Fruit fly (Drosophila melanogaster) whole organism, pupa: Measurements from ENCODE around the gene CG31549.
A peak's percentile ranks its signal among the peaks of the same experiment; 100 is the strongest.

Experiments used
- CG10348 ChIP-seq: fragments of 200-800 bp; sonication (Bioruptor generic); IDR thresholded peaks from 2 replicates; pipeline ENCODE4 v1.3.6; 2022; ENCODE audit warnings: missing biosample characterization, missing genetic modification characterization
- CG12605 ChIP-seq: fragments of 200-800 bp; sonication (Bioruptor generic); IDR thresholded peaks from 2 replicates; pipeline ENCODE4 v1.3.6; 2022; ENCODE audit warnings: missing biosample characterization, missing genetic modification characterization
- CG13204 ChIP-seq: fragments of 200-800 bp; sonication (Bioruptor generic); optimal IDR thresholded peaks from 2 replicates; lab custom pipeline; 2018; ENCODE audit warnings: missing biosample characterization, mild to moderate bottlenecking, missing genetic modification characterization, moderate library complexity
- CG14655 ChIP-seq: fragments of 200-800 bp; sonication (Bioruptor generic); optimal IDR thresholded peaks from 3 replicates; lab custom pipeline; 2017; ENCODE audit warnings: mild to moderate bottlenecking, missing biosample characterization, missing genetic modification reagents, missing genetic modification characterization
- CG15710 ChIP-seq: fragments of 200-800 bp; sonication (Bioruptor generic); optimal IDR thresholded peaks from 2 replicates; lab custom pipeline; 2018; ENCODE audit warnings: missing biosample characterization, mild to moderate bottlenecking, missing genetic modification characterization, moderate library complexity
- CG17806 ChIP-seq: fragments of 200-800 bp; sonication (Bioruptor generic); optimal IDR thresholded peaks from 2 replicates; lab custom pipeline; 2018; ENCODE audit warnings: missing biosample characterization, mild to moderate bottlenecking, missing genetic modification characterization, moderate library complexity
- CG32121 ChIP-seq: fragments of 200-800 bp; sonication (Bioruptor generic); IDR thresholded peaks from 2 replicates; pipeline ENCODE4 v1.3.6; 2022; ENCODE audit warnings: missing biosample characterization, missing genetic modification characterization
- CG34367 ChIP-seq: fragments of 200-800 bp; sonication (Bioruptor generic); optimal IDR thresholded peaks from 2 replicates; lab custom pipeline; 2018; ENCODE audit warnings: missing biosample characterization, mild to moderate bottlenecking, missing genetic modification characterization
- CG4496 ChIP-seq: fragments of 200-800 bp; sonication (Bioruptor generic); IDR thresholded peaks from 3 replicates; pipeline ENCODE4 v1.3.6; 2022; ENCODE audit warnings: missing biosample characterization, missing genetic modification characterization
- CG8159 ChIP-seq: fragments of 200-800 bp; sonication (Bioruptor generic); optimal IDR thresholded peaks from 3 replicates; lab custom pipeline; 2018; ENCODE audit warnings: missing biosample characterization, mild to moderate bottlenecking, missing genetic modification characterization, moderate library complexity
- CG8301 ChIP-seq: fragments of 200-800 bp; sonication (Bioruptor generic); optimal IDR thresholded peaks from 2 replicates; lab custom pipeline; 2018; ENCODE audit warnings: missing biosample characterization, mild to moderate bottlenecking, missing genetic modification characterization
- CG9948 ChIP-seq: fragments of 200-800 bp; sonication (Bioruptor generic); optimal IDR thresholded peaks from 2 replicates; lab custom pipeline; 2018; ENCODE audit warnings: missing biosample characterization, mild to moderate bottlenecking, missing genetic modification characterization, moderate library complexity
- D1 ChIP-seq: fragments of 200-800 bp; sonication (Bioruptor generic); optimal IDR thresholded peaks from 2 replicates; lab custom pipeline; 2018; ENCODE audit warnings: missing biosample characterization, mild to moderate bottlenecking, missing genetic modification characterization, moderate library complexity
- EcR ChIP-seq: fragments of 200-800 bp; sonication (Bioruptor generic); optimal IDR thresholded peaks from 3 replicates; lab custom pipeline; 2019; ENCODE audit warnings: missing biosample characterization, missing genetic modification characterization, mild to moderate bottlenecking, moderate library complexity, missing genetic modification reagents
- Ets98B ChIP-seq: fragments of 200-800 bp; sonication (Bioruptor generic); IDR thresholded peaks from 2 replicates; pipeline ENCODE4 v1.3.6; 2022; ENCODE audit warnings: missing biosample characterization, missing genetic modification characterization
- Pif1A ChIP-seq: fragments of 200-800 bp; sonication (Bioruptor generic); optimal IDR thresholded peaks from 3 replicates; lab custom pipeline; 2016; ENCODE audit warnings: missing biosample characterization, missing genetic modification characterization
- Pif1B ChIP-seq: fragments of 200-800 bp; sonication (Bioruptor generic); optimal IDR thresholded peaks from 3 replicates; lab custom pipeline; 2016; ENCODE audit warnings: missing biosample characterization, missing genetic modification characterization
- Snoo ChIP-seq: fragments of 200-800 bp; sonication (Bioruptor generic); optimal IDR thresholded peaks from 3 replicates; lab custom pipeline; 2017; ENCODE audit warnings: missing biosample characterization, mild to moderate bottlenecking, missing genetic modification characterization, inconsistent platforms
- fd96Ca ChIP-seq: fragments of 200-800 bp; sonication (Bioruptor generic); IDR thresholded peaks from 3 replicates; pipeline ENCODE4 v1.3.6; 2022; ENCODE audit warnings: missing biosample characterization, missing genetic modification characterization
- gl ChIP-seq: fragments of 200-800 bp; sonication (Bioruptor generic); optimal IDR thresholded peaks from 2 replicates; lab custom pipeline; 2018; ENCODE audit warnings: missing biosample characterization, mild to moderate bottlenecking, missing genetic modification characterization
- rn ChIP-seq: fragments of 200-800 bp; sonication (Bioruptor generic); IDR thresholded peaks from 2 replicates; pipeline ENCODE4 v1.3.6; 2022; ENCODE audit warnings: missing biosample characterization, missing genetic modification characterization

The CG31549 gene

dm6 chr3R:5622985-5623630, 8.9 kb upstream of the CG31549 start:
- TF ChIP-seq Pif1B (GFP tag; lab: Kevin White, UChicago) (peak; percentile 38), gl (tag; lab: Kevin White, UChicago) (peak; percentile 27), Pif1A (GFP tag; lab: Kevin White, UChicago) (peak; percentile 21), CG12605 (no peak), CG8301 (no peak), CG17806 (tag; lab: Kevin White, UChicago) (no peak), EcR (GFP tag; lab: Kevin White, UChicago) (peak; percentile 25)

DNA sequence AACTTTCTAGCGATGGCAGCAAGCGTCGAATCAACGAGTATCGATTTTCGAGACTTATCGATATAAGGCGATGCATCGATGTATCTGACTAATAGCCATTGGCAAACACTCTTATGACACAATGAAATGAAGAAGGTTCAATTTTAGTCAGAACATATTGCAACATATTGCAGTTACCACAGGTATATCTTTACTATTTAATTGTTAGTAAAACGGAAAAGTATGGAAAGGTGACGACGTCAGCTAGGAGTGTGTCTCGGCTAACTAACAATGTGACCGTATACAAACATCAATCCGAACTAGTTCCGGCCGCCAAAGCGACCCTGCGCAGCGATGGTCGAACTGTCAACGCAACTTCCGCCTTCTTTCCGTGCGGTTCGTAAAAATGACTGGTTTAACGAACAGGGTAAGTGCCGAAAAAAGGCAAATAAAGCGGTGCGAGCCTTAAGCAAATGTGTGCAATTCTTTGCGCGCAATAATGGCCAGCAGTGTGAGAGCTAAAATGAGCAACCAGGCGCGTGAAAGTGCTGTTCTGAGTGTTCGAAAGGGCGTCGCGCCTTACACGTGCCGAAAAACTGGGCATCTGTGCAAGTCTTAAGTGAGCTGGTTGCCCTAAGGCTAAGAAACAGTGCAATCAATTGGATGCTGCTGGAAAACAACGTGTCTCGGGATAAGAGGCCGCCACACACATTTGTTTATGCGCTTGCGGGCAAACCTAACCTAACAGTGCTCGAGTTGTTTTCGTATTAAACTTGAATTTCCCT, 7.7 kb upstream of the CG31549 start, which contains the start of the genes Dph4, Spec2 and RpL13A:
Gene Dph4 (minus strand): TSS at position 11 of the 764 bp plus-strand sequence.
Gene Spec2 (minus strand): TSS at position 11 of the 764 bp plus-strand sequence.
Gene RpL13A (plus strand): TSS at position 360 of the 764 bp plus-strand sequence.
- TF ChIP-seq CG12605 (no peak), CG15710 (peak; percentile 63), Snoo (tag; lab: Kevin White, UChicago) (peak; percentile 94), Pif1A (GFP tag; lab: Kevin White, UChicago) (no peak), CG32121 (GFP tag; lab: Robert Waterston, UW) (no peak), CG4496 (GFP tag; lab: Robert Waterston, UW) (no peak), CG34367 (peak; percentile 83), CG13204 (no peak), CG17806 (tag; lab: Kevin White, UChicago) (peak; percentile 34), gl (tag; lab: Kevin White, UChicago) (peak; percentile 72), rn (GFP tag; lab: Robert Waterston, UW) (no peak), Pif1B (GFP tag; lab: Kevin White, UChicago) (no peak), CG8301 (peak; percentile 42), CG10348 (no peak), EcR (GFP tag; lab: Kevin White, UChicago) (no peak), Ets98B (GFP tag; lab: Robert Waterston, UW) (no peak), CG9948 (tag; lab: Kevin White, UChicago) (peak; percentile 22), CG14655 (GFP tag; lab: Kevin White, UChicago) (no peak), fd96Ca (GFP tag; lab: Robert Waterston, UW) (no peak), D1 (tag; lab: Kevin White, UChicago) (no peak), CG8159 (tag; lab: Kevin White, UChicago) (no peak)
- TF ChIP-seq, all 21 proteins: peak for 7

- TF ChIP-seq Snoo (tag; lab: Kevin White, UChicago), result no peak
- TF ChIP-seq rn (GFP tag; lab: Robert Waterston, UW), result no peak
- no peak for TF ChIP-seq CG15710
- no peak for TF ChIP-seq CG14655 (GFP tag; lab: Kevin White, UChicago)
- no peak for TF ChIP-seq D1 (tag; lab: Kevin White, UChicago)
- no peak for TF ChIP-seq Ets98B (GFP tag; lab: Robert Waterston, UW)
- no peak for TF ChIP-seq CG12605
- no peak for TF ChIP-seq CG10348
Observed at dm6 chr3R:5627552-5627951, 4.4 kb upstream of the CG31549 start, which contains the start of gene CG31551. TSS of gene CG31551 (plus strand) at chr3R:5627852.

DNA sequence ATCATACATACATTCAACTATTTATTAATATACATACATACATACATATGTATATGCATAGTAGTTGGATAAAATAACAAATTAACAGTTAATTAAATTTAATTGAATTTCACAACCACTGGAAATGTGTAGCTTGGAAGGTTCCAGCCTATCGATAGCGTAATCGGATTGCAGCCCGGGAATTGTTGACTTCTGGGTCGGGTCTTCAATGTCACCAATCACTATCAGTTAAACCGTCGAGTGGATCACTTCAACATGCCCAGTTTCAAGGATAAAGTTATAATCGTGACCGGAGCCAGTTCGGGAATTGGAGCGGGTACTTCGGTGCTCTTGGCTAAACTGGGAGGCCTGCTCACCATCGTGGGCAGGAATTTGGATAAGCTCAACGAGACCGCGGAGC, 1.4 kb downstream of the CG31549 start, which contains the start of gene CG12171:
Gene CG12171 (plus strand): TSS at position 191 of the 400 bp plus-strand sequence.
- TF ChIP-seq EcR (GFP tag; lab: Kevin White, UChicago), result peak; percentile 18
- no peak for TF ChIP-seq CG17806 (tag; lab: Kevin White, UChicago)
- no peak for TF ChIP-seq CG15710

DNA sequence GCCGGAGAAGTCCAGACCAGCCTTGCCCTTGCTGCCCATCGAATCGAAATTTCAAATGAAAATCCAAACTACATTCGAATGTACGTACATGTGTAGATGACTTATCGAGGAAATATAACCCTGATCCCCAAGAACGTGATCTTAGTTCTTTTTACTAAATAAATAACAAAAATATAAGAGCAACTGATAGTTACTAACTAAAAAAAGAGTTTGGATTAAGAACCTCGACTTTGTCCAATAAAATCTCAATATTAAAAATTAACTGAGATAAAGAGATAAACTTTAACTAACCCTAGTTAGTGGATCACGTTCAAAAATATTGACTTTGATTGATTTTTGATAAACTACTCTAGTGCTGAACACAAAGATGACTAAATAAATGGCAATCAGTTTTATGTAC, 3.5 kb downstream of the CG31549 start, which contains the start of gene CG31546:
Gene CG31546 (minus strand): TSS at position 101 of the 400 bp plus-strand sequence.
- no peak for TF ChIP-seq Snoo (tag; lab: Kevin White, UChicago)
- no peak for TF ChIP-seq EcR (GFP tag; lab: Kevin White, UChicago)
- TF ChIP-seq CG15710, result no peak
- no peak for TF ChIP-seq CG34367

- peak; percentile 48 for TF ChIP-seq CG17806 (tag; lab: Kevin White, UChicago)
- no peak for TF ChIP-seq CG14655 (GFP tag; lab: Kevin White, UChicago)
- no peak for TF ChIP-seq gl (tag; lab: Kevin White, UChicago)
- no peak for TF ChIP-seq EcR (GFP tag; lab: Kevin White, UChicago)
- peak; percentile 27 for TF ChIP-seq Snoo (tag; lab: Kevin White, UChicago)
- peak; percentile 12; the same call in 1 of the 2 replicates for TF ChIP-seq CG12605
- TF ChIP-seq CG15710, result peak; percentile 34
- 0 out of 3 replicates have a peak, but pooled peaks have one; percentile 6 for TF ChIP-seq fd96Ca (GFP tag; lab: Robert Waterston, UW)
- no peak for TF ChIP-seq CG10348
Observed at dm6 chr3R:5636519-5637430, 4.8 kb downstream of the CG31549 start, which contains the start of the genes CG31548 and CG12170. TSS of gene CG31548 (minus strand) at chr3R:5636852. TSS of gene CG12170 (plus strand) at chr3R:5637234.
